Worm (Caenorhabditis elegans): Measurements from ENCODE around the gene irld-4.

ce11 chrIV:14594249-14594648 lies 38.6 kb upstream of the irld-4 start:
- TF ChIP-seq scrt-1 (GFP tag; IDR thresholded peaks at IDR 0.05), result no peak
- no peak for TF ChIP-seq aly-1 (tag; optimal IDR thresholded peaks at IDR 0.05)
- no peak for TF ChIP-seq ama-1 (optimal IDR thresholded peaks at IDR 0.05)
- no peak for TF ChIP-seq tbx-11 (GFP tag; IDR thresholded peaks at IDR 0.05)
- TF ChIP-seq pes-1 (GFP tag; IDR thresholded peaks at IDR 0.05), result no peak
- no peak for TF ChIP-seq tra-4 (tag; optimal IDR thresholded peaks at IDR 0.05)
- TF ChIP-seq flt-1 (GFP tag; IDR thresholded peaks at IDR 0.05), result no peak
- TF ChIP-seq ets-7 (tag; optimal IDR thresholded peaks at IDR 0.05), result no peak
- TF ChIP-seq hmbx-1 (tag; optimal IDR thresholded peaks at IDR 0.05), result no peak
- no peak for TF ChIP-seq sea-1 (GFP tag; conservative IDR thresholded peaks at IDR 0.05)
- TF ChIP-seq hmg-4 (GFP tag; optimal IDR thresholded peaks at IDR 0.05), result no peak
- no peak for TF ChIP-seq tbx-37 (GFP tag; conservative IDR thresholded peaks at IDR 0.05)
- no peak for TF ChIP-seq ceh-36 (tag; optimal IDR thresholded peaks at IDR 0.05)
- no peak for TF ChIP-seq F13C5.2 (tag; optimal IDR thresholded peaks at IDR 0.05)
